Fruit fly (Drosophila melanogaster) whole organism: ENCODE data around the gene CG31933.

Experiments used
- CG8478 ChIP-seq: fragments of >200 bp; optimal IDR thresholded peaks from 2 replicates; lab custom pipeline; 2018; ENCODE audit warnings: inconsistent platforms
- EcR ChIP-seq, 2 experiments: fragments of >200 bp; optimal IDR thresholded peaks; 2 replicates each; lab custom pipeline; 2017; ENCODE audit warnings: missing biosample characterization in 2 of 2, missing genetic modification characterization in 2 of 2, missing genetic modification reagents in 2 of 2
- pan ChIP-seq: fragments of >200 bp; optimal IDR thresholded peaks from 2 replicates; lab custom pipeline; 2017
- psq ChIP-seq: fragments of >200 bp; optimal IDR thresholded peaks from 2 replicates; lab custom pipeline; 2017
- usp ChIP-seq: fragments of >200 bp; optimal IDR thresholded peaks from 2 replicates; lab custom pipeline; 2017; ENCODE audit warnings: missing biosample characterization, missing genetic modification characterization, mixed read lengths

dm6 chr2L:1787929-1788328 lies 35.2 kb downstream of the CG31933 start:
- TF ChIP-seq CG8478 (lab: Kevin White, UChicago): no peak
- no peak for TF ChIP-seq usp (GFP tag; lab: Kevin White, UChicago)
- TF ChIP-seq psq: no peak
- no peak for TF ChIP-seq pan (lab: Kevin White, UChicago)
- TF ChIP-seq EcR (GFP tag; optimal IDR thresholded peaks at IDR 0.05; lab: Kevin White, UChicago): no peak
